Worm (Caenorhabditis elegans): Measurements from ENCODE around the gene sdz-21.

Gene sdz-21

DNA sequence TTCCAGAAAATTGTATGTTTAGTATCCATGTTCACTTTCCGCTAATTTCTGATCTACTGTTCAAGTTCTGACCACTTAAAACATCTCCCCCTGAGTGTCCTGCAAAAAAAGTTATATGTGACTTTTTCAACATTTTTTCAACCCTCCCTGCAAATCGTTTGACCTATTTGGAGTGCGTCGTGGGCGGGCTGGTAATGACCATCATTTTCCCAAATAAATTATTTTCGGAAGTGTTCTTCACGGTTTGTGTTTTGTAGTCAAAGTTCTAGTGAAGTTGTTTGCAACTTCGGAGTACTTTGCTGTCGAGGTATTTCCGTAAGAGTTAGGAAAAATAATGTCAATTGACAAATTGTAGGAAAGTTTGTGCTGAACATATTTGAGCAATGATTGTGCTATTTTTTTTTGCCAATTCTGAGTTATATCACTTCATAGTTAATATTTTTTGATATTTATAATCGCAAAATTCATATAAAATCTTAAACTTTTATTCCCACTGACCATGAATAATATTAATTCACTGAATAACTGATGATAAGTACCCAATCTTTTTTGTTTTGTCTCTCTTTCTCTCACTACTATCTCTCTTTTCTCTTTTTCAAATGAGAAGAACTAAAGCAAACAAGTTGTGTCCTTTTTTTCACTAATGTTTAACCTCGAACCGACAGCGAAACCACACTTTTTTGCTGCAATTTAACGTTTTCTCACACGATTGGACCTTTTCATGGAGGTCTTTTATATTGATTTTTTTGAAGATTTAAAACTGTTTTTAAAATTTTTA lies 34.4 kb downstream of the sdz-21 start:
- TF ChIP-seq zim-3 (tag; optimal IDR thresholded peaks at IDR 0.05) (no peak), ztf-25 (GFP tag; IDR thresholded peaks at IDR 0.05) (no peak), tlf-1 (GFP tag; optimal IDR thresholded peaks at IDR 0.05) (no peak), bed-2 (GFP tag; IDR thresholded peaks at IDR 0.05) (no peak), mxl-1 (tag; optimal IDR thresholded peaks at IDR 0.05) (no peak), rpc-1 (optimal IDR thresholded peaks at IDR 0.05) (no peak), rpc-1 (tag; optimal IDR thresholded peaks at IDR 0.05) (no peak)

DNA sequence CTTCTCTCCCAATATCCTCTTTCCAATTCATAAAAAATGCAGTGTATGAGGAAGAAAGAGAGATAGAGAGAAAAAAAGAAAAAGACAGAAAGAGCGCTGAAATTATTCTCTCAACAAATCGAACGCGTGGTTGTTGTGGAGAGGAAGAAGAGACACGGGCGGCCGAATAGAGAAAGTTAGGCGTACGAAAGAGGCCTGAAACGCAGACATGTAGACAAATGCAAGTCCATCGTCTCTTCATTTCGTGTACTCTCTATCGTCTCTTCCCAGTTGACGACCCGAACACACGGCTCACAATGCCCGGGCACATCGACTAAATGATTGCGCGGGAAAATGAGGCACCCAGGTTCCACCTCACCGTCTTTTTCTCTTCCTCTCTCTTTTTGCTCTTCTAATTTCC lies 35.6 kb downstream of the sdz-21 start:
- TF ChIP-seq C17E4.6 (GFP tag; IDR thresholded peaks at IDR 0.05): peak; percentile 22; the same call in 1 of the 2 replicates
- peak; percentile 27 for TF ChIP-seq ceh-27 (GFP tag; optimal IDR thresholded peaks at IDR 0.05)
- peak; percentile 47 for TF ChIP-seq efl-1 (GFP tag; optimal IDR thresholded peaks at IDR 0.05)
- TF ChIP-seq F57C9.4 (tag; optimal IDR thresholded peaks at IDR 0.05): no peak
- no peak for TF ChIP-seq lir-1 (GFP tag; conservative IDR thresholded peaks at IDR 0.05)
- no peak for TF ChIP-seq snpc-3.4 (tag; optimal IDR thresholded peaks at IDR 0.05)
- 0 out of 2 replicates have a peak, but pooled peaks have one; percentile 21 for TF ChIP-seq mcd-1 (GFP tag; IDR thresholded peaks at IDR 0.05)
- peak; percentile 8; the same call in 1 of the 2 replicates for TF ChIP-seq D2030.7 (GFP tag; IDR thresholded peaks at IDR 0.05)
- TF ChIP-seq die-1 (tag; optimal IDR thresholded peaks at IDR 0.05): peak; percentile 29
- peak; percentile 26 for TF ChIP-seq somi-1 (GFP tag; optimal IDR thresholded peaks at IDR 0.05)
- 0 out of 2 replicates have a peak, but pooled peaks have one; percentile 23 for TF ChIP-seq rcor-1 (GFP tag; IDR thresholded peaks at IDR 0.05)
- no peak for TF ChIP-seq B0261.1 (tag; optimal IDR thresholded peaks at IDR 0.05)
- no peak for TF ChIP-seq cebp-2 (GFP tag; IDR thresholded peaks at IDR 0.05)
- TF ChIP-seq K12H6.12 (tag; optimal IDR thresholded peaks at IDR 0.05): peak; percentile 76
- peak; percentile 93 for TF ChIP-seq hmg-1.2 (GFP tag; IDR thresholded peaks at IDR 0.05)
- peak in 1 of 2 experiments; percentile 58 for TF ChIP-seq let-607 (tag; optimal IDR thresholded peaks at IDR 0.05)
- TF ChIP-seq cebp-1 (GFP tag; IDR thresholded peaks at IDR 0.05): no peak
- TF ChIP-seq cebp-1 (tag; optimal IDR thresholded peaks at IDR 0.05): peak; percentile 71
- peak; percentile 81 for TF ChIP-seq dox-1 (GFP tag; IDR thresholded peaks at IDR 0.05)
- TF ChIP-seq F39B2.1 (GFP tag; IDR thresholded peaks at IDR 0.05): no peak
- peak; percentile 35 for TF ChIP-seq ZK185.1 (tag; optimal IDR thresholded peaks at IDR 0.05; ENCODE audit: poor library complexity, severe bottlenecking)
- peak; percentile 17 for TF ChIP-seq nhr-90 (tag; optimal IDR thresholded peaks at IDR 0.05)
- no peak for TF ChIP-seq sptf-2 (GFP tag; optimal IDR thresholded peaks at IDR 0.05)
- TF ChIP-seq ccch-3 (GFP tag; optimal IDR thresholded peaks at IDR 0.05): no peak
- no peak for TF ChIP-seq attf-6 (GFP tag; IDR thresholded peaks at IDR 0.05)
- no peak for TF ChIP-seq ztf-22 (GFP tag; optimal IDR thresholded peaks at IDR 0.05)
- peak; percentile 30 for TF ChIP-seq ets-4 (GFP tag; optimal IDR thresholded peaks at IDR 0.05)
- no peak for TF ChIP-seq T07F8.4 (tag; optimal IDR thresholded peaks at IDR 0.05)
- no peak for TF ChIP-seq ceh-58 (GFP tag; IDR thresholded peaks at IDR 0.05)
- no peak for TF ChIP-seq hlh-26 (GFP tag; conservative IDR thresholded peaks at IDR 0.05)
- TF ChIP-seq zfh-2 (GFP tag; conservative IDR thresholded peaks at IDR 0.05): peak; percentile 86
- TF ChIP-seq nhr-80 (tag; optimal IDR thresholded peaks at IDR 0.05): peak; percentile 96
- TF ChIP-seq hmg-20 (GFP tag; IDR thresholded peaks at IDR 0.05): no peak
- no peak for TF ChIP-seq F37B4.10 (GFP tag; IDR thresholded peaks at IDR 0.05)
- TF ChIP-seq lin-35 (GFP tag; optimal IDR thresholded peaks at IDR 0.05): peak in 1 of 3 experiments; percentile 34
- TF ChIP-seq C06A6.2 (GFP tag; conservative IDR thresholded peaks at IDR 0.05): 0 out of 2 replicates have a peak, but pooled peaks have one; percentile 27
- peak; percentile 22 for TF ChIP-seq snpc-4 (GFP tag; optimal IDR thresholded peaks at IDR 0.05)
- peak in 3 of 4 experiments; percentile 20 to 50 (median 48) for TF ChIP-seq snpc-4 (tag; optimal IDR thresholded peaks at IDR 0.05)
- peak; percentile 63 for TF ChIP-seq ekl-4 (GFP tag; IDR thresholded peaks at IDR 0.05)
- no peak for TF ChIP-seq fkh-3 (tag; optimal IDR thresholded peaks at IDR 0.05)
